Fruit fly (Drosophila melanogaster): ENCODE measurements around the gene CG10650.

Gene CG10650

DNA sequence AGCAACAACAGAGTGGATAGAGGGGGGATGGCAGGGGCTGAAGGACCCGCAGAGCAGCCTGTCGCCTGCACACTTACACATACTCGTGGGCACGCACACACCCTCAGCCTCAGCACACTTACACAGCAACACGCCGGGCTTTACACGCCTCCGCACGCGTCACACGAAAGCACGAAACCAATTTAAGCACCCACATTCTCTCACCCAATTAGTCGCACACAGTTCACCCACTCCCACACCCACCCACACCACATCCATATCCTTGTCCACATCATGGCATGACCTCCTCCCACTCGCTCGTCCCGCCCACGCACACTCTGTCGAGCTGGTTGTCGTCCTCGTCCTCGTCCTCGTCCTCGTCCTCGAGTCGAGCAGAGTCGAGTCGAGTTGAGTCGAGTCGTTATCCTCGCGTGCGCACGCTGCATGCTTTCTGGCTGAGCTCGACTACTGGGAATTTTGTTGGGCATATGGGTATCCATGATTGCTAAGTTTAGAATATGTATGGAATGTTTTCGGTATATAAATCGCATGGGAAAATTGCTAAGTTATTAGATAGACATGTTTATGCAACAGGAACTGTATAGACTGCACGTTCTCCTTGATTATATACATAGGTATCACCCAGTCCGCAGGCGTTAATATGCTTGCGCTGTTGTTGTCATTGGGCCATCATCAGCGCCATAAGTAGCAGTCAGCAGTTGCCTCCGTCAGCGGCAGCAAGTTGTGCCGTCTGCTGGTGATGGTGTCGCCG is 16.3 kb upstream of the CG10650 start (continued):
- TF ChIP-seq CG2116 (GFP tag; optimal IDR thresholded peaks at IDR 0.05) (peak; percentile 22), ato (GFP tag; IDR thresholded peaks at IDR 0.05; ENCODE audit: partially characterized antibody) (no peak), CG14050 (GFP tag; IDR thresholded peaks at IDR 0.05) (peak; percentile 76), fd64A (GFP tag; optimal IDR thresholded peaks at IDR 0.05) (peak; percentile 22), HmgZ (tag; optimal IDR thresholded peaks at IDR 0.05) (peak; percentile 68), cad (GFP tag; optimal IDR thresholded peaks at IDR 0.05) (no peak), knrl (GFP tag; IDR thresholded peaks at IDR 0.05; ENCODE audit: partially characterized antibody) (no peak), tup (GFP tag; optimal IDR thresholded peaks at IDR 0.05) (peak; percentile 71), Hr78 (GFP tag; optimal IDR thresholded peaks at IDR 0.05) (no peak), HLH4C (GFP tag; IDR thresholded peaks at IDR 0.05; ENCODE audit: partially characterized antibody) (no peak), HLH54F (GFP tag; optimal IDR thresholded peaks at IDR 0.05) (peak; percentile 79), unpg (GFP tag; optimal IDR thresholded peaks at IDR 0.05) (peak; percentile 74), sisA (GFP tag; IDR thresholded peaks at IDR 0.05) (peak; percentile 87), hbn (GFP tag; IDR thresholded peaks at IDR 0.05; ENCODE audit: partially characterized antibody) (no peak), Dp (GFP tag; optimal IDR thresholded peaks at IDR 0.05) (no peak), Nf-YA (GFP tag; IDR thresholded peaks at IDR 0.05) (peak; percentile 64; the same call in 1 of the 2 replicates), Atf-2 (GFP tag; optimal IDR thresholded peaks at IDR 0.05) (peak; percentile 76), Awh (GFP tag; IDR thresholded peaks at IDR 0.05) (peak; percentile 76), Bgb (GFP tag; IDR thresholded peaks at IDR 0.05; ENCODE audit: partially characterized antibody) (peak; percentile 21; the same call in 1 of the 2 replicates), sd (tag; optimal IDR thresholded peaks at IDR 0.05) (peak; percentile 64), stwl (tag; optimal IDR thresholded peaks at IDR 0.05) (no peak), slp2 (GFP tag; optimal IDR thresholded peaks at IDR 0.05) (peak; percentile 69), caup (GFP tag; optimal IDR thresholded peaks at IDR 0.05; ENCODE audit: severe bottlenecking) (peak; percentile 82), Mad (GFP tag; optimal IDR thresholded peaks at IDR 0.05) (peak; percentile 56), lilli (GFP tag; optimal IDR thresholded peaks at IDR 0.05) (peak; percentile 90), cato (GFP tag; optimal IDR thresholded peaks at IDR 0.05; ENCODE audit: borderline replicate concordance) (no peak), exex (tag; optimal IDR thresholded peaks at IDR 0.05) (peak; percentile 53), salm (tag; optimal IDR thresholded peaks at IDR 0.05) (peak; percentile 51), crol (GFP tag; IDR thresholded peaks at IDR 0.05) (peak; percentile 26; the same call in 1 of the 2 replicates), vvl (GFP tag; IDR thresholded peaks at IDR 0.05) (peak; percentile 89), CG12071 (GFP tag; optimal IDR thresholded peaks at IDR 0.05) (peak; percentile 74), CG31441 (GFP tag; IDR thresholded peaks at IDR 0.05) (peak; percentile 80), zen2 (GFP tag; IDR thresholded peaks at IDR 0.05; ENCODE audit: partially characterized antibody) (0 out of 3 replicates have a peak, but pooled peaks have one; percentile 23), sens (GFP tag) (peak; percentile 95), CG1647 (GFP tag; optimal IDR thresholded peaks at IDR 0.05) (peak; percentile 66), Max (GFP tag; optimal IDR thresholded peaks at IDR 0.05) (peak; percentile 55), CG7556 (GFP tag; optimal IDR thresholded peaks at IDR 0.05) (peak; percentile 91), lola (GFP tag; optimal IDR thresholded peaks at IDR 0.05) (peak in 1 of 3 experiments; percentile 43), TFAM (GFP tag; optimal IDR thresholded peaks at IDR 0.05) (no peak), Mes4 (GFP tag; optimal IDR thresholded peaks at IDR 0.05) (peak; percentile 62), MBD-R2 (GFP tag; IDR thresholded peaks at IDR 0.05) (peak; percentile 41; the same call in 1 of the 2 replicates), CoRest (tag; optimal IDR thresholded peaks at IDR 0.05) (peak; percentile 84), CG9932 (GFP tag; IDR thresholded peaks at IDR 0.05) (peak; percentile 74), CG10565 (GFP tag; optimal IDR thresholded peaks at IDR 0.05) (no peak), bab2 (GFP tag; optimal IDR thresholded peaks at IDR 0.05) (peak; percentile 86), Bteb2 (GFP tag; optimal IDR thresholded peaks at IDR 0.05) (peak; percentile 79), ranshi (GFP tag; IDR thresholded peaks at IDR 0.05) (peak; percentile 81), CG12769 (tag; optimal IDR thresholded peaks at IDR 0.05) (peak; percentile 95)

Data from whole organism, embryonic.